Fruit fly (Drosophila melanogaster) whole organism, embryonic: ENCODE data around the gene Sfp33A3.

Experiments used
- CG11093 ChIP-seq: fragments of 200-800 bp; sonication (Bioruptor generic); IDR thresholded peaks from 3 replicates; pipeline ENCODE4 v1.3.6; 2022; ENCODE audit warnings: missing biosample characterization, missing genetic modification characterization
- E2f2 ChIP-seq: fragments of 200-800 bp; sonication (Bioruptor generic); IDR thresholded peaks from 2 replicates; pipeline ENCODE4 v1.3.6; 2022; ENCODE audit warnings: missing biosample characterization, missing genetic modification characterization
- fru ChIP-seq: fragments of >200 bp; optimal IDR thresholded peaks from 2 replicates; lab custom pipeline; 2017

DNA sequence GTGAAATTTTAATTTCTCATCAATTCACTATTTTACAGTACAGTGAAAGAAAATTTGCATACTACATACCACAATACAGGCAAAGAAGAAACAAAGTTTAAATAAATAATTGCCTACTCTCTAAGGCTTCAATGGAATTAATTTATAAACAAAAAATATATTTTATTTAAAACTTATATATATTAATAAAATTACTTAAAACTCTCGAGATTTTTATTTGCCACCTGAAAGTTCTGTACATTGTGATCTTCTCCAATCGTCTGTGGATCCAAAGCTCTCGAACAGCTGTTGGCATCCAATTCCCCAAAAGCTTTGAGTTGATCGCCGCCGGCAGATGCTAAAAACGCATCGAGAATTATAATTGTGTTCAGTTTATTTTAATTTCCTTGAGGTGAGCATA, 9.9 kb downstream of the Sfp33A3 start, which contains the start of gene Mal-B2:
- no peak for TF ChIP-seq fru (lab: Kevin White, UChicago)
- no peak for TF ChIP-seq CG11093
- TF ChIP-seq E2f2 (GFP tag; lab: Robert Waterston, UW), result no peak
